Worm (Caenorhabditis elegans) whole organism, late embryonic: ENCODE data around the gene F56D6.22.

ENCODE experiments used
- ama-1 ChIP-seq: fragments of 150-350 bp; optimal IDR thresholded peaks from 2 replicates; lab custom pipeline; 2014
- ceh-22 ChIP-seq: sonication (generic microtip); optimal IDR thresholded peaks from 2 replicates; lab custom pipeline; 2017; ENCODE audit warnings: missing biosample characterization, missing genetic modification characterization
- ceh-24 ChIP-seq: sonication (generic microtip); optimal IDR thresholded peaks from 2 replicates; lab custom pipeline; 2016; ENCODE audit warnings: mild to moderate bottlenecking, missing genetic modification characterization, missing compliant biosample characterization
- ceh-30 ChIP-seq: fragments of 150-350 bp; optimal IDR thresholded peaks from 2 replicates; lab custom pipeline; 2014; ENCODE audit warnings: missing biosample characterization, missing genetic modification characterization
- dve-1 ChIP-seq: sonication (generic microtip); optimal IDR thresholded peaks from 2 replicates; lab custom pipeline; 2017; ENCODE audit warnings: antibody characterized with exemption, mild to moderate bottlenecking, missing genetic modification characterization, missing compliant biosample characterization
- fkh-10 ChIP-seq: fragments of 150-350 bp; optimal IDR thresholded peaks from 2 replicates; lab custom pipeline; 2014; ENCODE audit warnings: missing biosample characterization, missing genetic modification reagents, missing genetic modification characterization
- pat-9 ChIP-seq: fragments of 200-800 bp; sonication (Bioruptor generic); optimal IDR thresholded peaks from 2 replicates; lab custom pipeline; 2018; ENCODE audit warnings: mild to moderate bottlenecking, missing genetic modification characterization, moderate library complexity, missing compliant biosample characterization
- pha-4 ChIP-seq: fragments of 150-350 bp; optimal IDR thresholded peaks from 2 replicates; lab custom pipeline; 2018; ENCODE audit warnings: missing biosample characterization, missing genetic modification reagents, missing genetic modification characterization
- pqm-1 ChIP-seq: sonication (generic microtip); optimal IDR thresholded peaks from 2 replicates; lab custom pipeline; 2016; ENCODE audit warnings: missing genetic modification characterization, missing compliant biosample characterization
- rnt-1 ChIP-seq: sonication (generic microtip); optimal IDR thresholded peaks from 2 replicates; lab custom pipeline; 2016; ENCODE audit warnings: missing genetic modification characterization, missing compliant biosample characterization
- sox-4 ChIP-seq: sonication (generic microtip); optimal IDR thresholded peaks from 2 replicates; lab custom pipeline; 2017; ENCODE audit warnings: mild to moderate bottlenecking, missing genetic modification characterization, inconsistent platforms, missing compliant biosample characterization
- tbx-2 ChIP-seq: sonication (generic microtip); optimal IDR thresholded peaks from 2 replicates; lab custom pipeline; 2016; ENCODE audit warnings: missing genetic modification characterization, missing compliant biosample characterization
- ztf-16 ChIP-seq: sonication (generic microtip); optimal IDR thresholded peaks from 2 replicates; lab custom pipeline; 2017; ENCODE audit warnings: missing genetic modification characterization, missing compliant biosample characterization

DNA sequence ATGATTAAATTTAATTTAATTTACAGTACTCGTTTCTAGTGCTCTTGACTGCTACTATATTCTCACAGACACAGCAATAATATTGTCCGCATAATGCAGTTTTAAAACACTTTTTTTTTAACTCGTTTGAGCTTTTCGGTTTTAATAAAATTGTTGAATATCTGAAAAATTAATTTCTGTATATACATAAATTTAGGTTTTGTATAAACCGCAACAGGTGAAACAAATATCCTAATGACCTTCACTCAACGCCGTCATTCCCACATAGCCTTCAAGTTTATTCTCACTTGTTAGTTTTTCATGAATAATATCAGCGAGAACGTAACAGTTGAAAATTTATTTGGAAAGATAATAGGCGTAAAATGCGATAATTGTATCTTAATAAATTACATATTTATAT, 12.1 kb upstream of the F56D6.22 start, which contains the start of gene srz-19:
- TF ChIP-seq ceh-24 (tag; lab: Kevin White, UChicago) = no peak
- no peak for TF ChIP-seq pat-9
- no peak for TF ChIP-seq ceh-30 (tag; lab: Kevin White, UChicago)
- no peak for TF ChIP-seq dve-1
- TF ChIP-seq pqm-1 (tag; lab: Kevin White, UChicago) = no peak
- TF ChIP-seq rnt-1 = no peak
- no peak for TF ChIP-seq sox-4 (tag; lab: Kevin White, UChicago)
- no peak for TF ChIP-seq pha-4
- no peak for TF ChIP-seq tbx-2
- TF ChIP-seq ztf-16 (tag; lab: Kevin White, UChicago) = no peak
- no peak for TF ChIP-seq ama-1
- no peak for TF ChIP-seq fkh-10 (GFP tag; lab: Kevin White, UChicago)
- no peak for TF ChIP-seq ceh-22 (tag; lab: Kevin White, UChicago)
